Fruit fly (Drosophila melanogaster) whole organism, adult: Measurements from ENCODE around the gene CG9123.

Experiments
- CG11617 ChIP-seq: fragments of 200-800 bp; sonication (Bioruptor generic); optimal IDR thresholded peaks from 2 replicates; lab custom pipeline; 2017; ENCODE audit warnings: mild to moderate bottlenecking, missing biosample characterization, missing genetic modification reagents, missing genetic modification characterization
- CG14711 ChIP-seq: fragments of 200-800 bp; sonication (Bioruptor generic); optimal IDR thresholded peaks from 2 replicates; lab custom pipeline; 2018; ENCODE audit warnings: missing biosample characterization, mild to moderate bottlenecking, missing genetic modification characterization, moderate library complexity
- CG7045 ChIP-seq: fragments of 200-800 bp; sonication (Bioruptor generic); optimal IDR thresholded peaks from 2 replicates; lab custom pipeline; 2017; ENCODE audit warnings: missing biosample characterization, mild to moderate bottlenecking, missing genetic modification characterization
- CG7101 ChIP-seq: fragments of 200-800 bp; sonication (Bioruptor generic); optimal IDR thresholded peaks from 2 replicates; lab custom pipeline; 2018; ENCODE audit warnings: missing biosample characterization, mild to moderate bottlenecking, missing genetic modification characterization, moderate library complexity
- Mnt ChIP-seq: fragments of 200-800 bp; sonication (Bioruptor generic); optimal IDR thresholded peaks from 2 replicates; lab custom pipeline; 2016; ENCODE audit warnings: missing biosample characterization, mild to moderate bottlenecking, missing genetic modification characterization
- cnc ChIP-seq, 2 experiments: fragments of >200 bp; optimal IDR thresholded peaks; 2 replicates each; lab custom pipeline; 2017
- kay ChIP-seq: fragments of 200-800 bp; sonication (Bioruptor generic); peaks from one replicate; lab custom pipeline; 2016; ENCODE audit warnings: missing biosample characterization, missing genetic modification characterization, borderline replicate concordance
- pad ChIP-seq: fragments of 200-800 bp; sonication (Bioruptor generic); optimal IDR thresholded peaks from 3 replicates; lab custom pipeline; 2017; ENCODE audit warnings: missing biosample characterization, missing genetic modification characterization, mild to moderate bottlenecking, moderate library complexity, missing genetic modification reagents

- TF ChIP-seq Mnt (GFP tag; lab: Kevin White, UChicago) (no peak), CG7045 (GFP tag; lab: Kevin White, UChicago) (no peak), CG14711 (no peak), kay (GFP tag; lab: Kevin White, UChicago) (no peak), CG7101 (tag; lab: Kevin White, UChicago) (no peak), CG11617 (GFP tag; lab: Kevin White, UChicago) (no peak), pad (GFP tag; lab: Kevin White, UChicago) (no peak), cnc (optimal IDR thresholded peaks at IDR 0.05; lab: Kevin White, UChicago) (no peak)
Measured at dm6 chrX:15312882-15313154, 29.1 kb downstream of the CG9123 start.
